Worm (Caenorhabditis elegans) whole organism, L4 larva: ENCODE measurements around the gene Y38H6C.15.

ENCODE experiments used
- R02D3.7 ChIP-seq: fragments of 150-350 bp; sonication (generic microtip); optimal IDR thresholded peaks from 3 replicates; lab custom pipeline; 2014; ENCODE audit warnings: missing biosample characterization, missing genetic modification characterization
- ceh-28 ChIP-seq: fragments of 150-350 bp; optimal IDR thresholded peaks from 2 replicates; lab custom pipeline; 2014; ENCODE audit warnings: missing biosample characterization, missing genetic modification reagents, missing genetic modification characterization
- lin-13 ChIP-seq: fragments of 150-350 bp; optimal IDR thresholded peaks from 2 replicates; lab custom pipeline; 2014; ENCODE audit warnings: missing biosample characterization, missing genetic modification reagents, missing genetic modification characterization
- nhr-28 ChIP-seq: fragments of 150-350 bp; optimal IDR thresholded peaks from 2 replicates; lab custom pipeline; 2014; ENCODE audit warnings: missing biosample characterization, missing genetic modification characterization
- tag-97 ChIP-seq: fragments of 200-800 bp; sonication (Bioruptor generic); IDR thresholded peaks from 2 replicates; pipeline ENCODE4 v1.3.6; 2022; ENCODE audit warnings: missing genetic modification characterization, missing compliant biosample characterization
- vab-7 ChIP-seq: fragments of 200-800 bp; sonication (Bioruptor generic); IDR thresholded peaks from 2 replicates; pipeline ENCODE4 v1.3.6; 2022; ENCODE audit warnings: missing genetic modification reagents, missing genetic modification characterization, missing compliant biosample characterization

ce11 chrV:20499642-20500041, 36.5 kb downstream of the Y38H6C.15 start:
- TF ChIP-seq nhr-28 (tag; lab: Kevin White, UChicago) (no peak), tag-97 (GFP tag; lab: Robert Waterston, UW) (no peak), lin-13 (GFP tag; lab: Kevin White, UChicago) (no peak), ceh-28 (no peak), R02D3.7 (tag; lab: Kevin White, UChicago) (no peak), vab-7 (GFP tag; lab: Robert Waterston, UW) (no peak)
